Worm (Caenorhabditis elegans) whole organism, midembryonic: Measurements from ENCODE around the gene C08H9.18.

ENCODE experiments used
- T22C8.4 ChIP-seq: fragments of 200-800 bp; sonication (Bioruptor generic); IDR thresholded peaks from 2 replicates; pipeline ENCODE4 v1.3.6; 2022; ENCODE audit warnings: missing genetic modification characterization, missing compliant biosample characterization
- cog-1 ChIP-seq: sonication (generic microtip); optimal IDR thresholded peaks from 2 replicates; lab custom pipeline; 2016; ENCODE audit warnings: missing genetic modification characterization, missing compliant biosample characterization
- flt-1 ChIP-seq: fragments of 200-800 bp; sonication (Bioruptor generic); IDR thresholded peaks from 2 replicates; pipeline ENCODE4 v1.3.6; 2022; ENCODE audit warnings: missing genetic modification characterization, missing compliant biosample characterization
- klf-2 ChIP-seq: fragments of 200-800 bp; sonication (Bioruptor generic); conservative IDR thresholded peaks from 2 replicates; pipeline ENCODE4 v1.3.6; 2022; ENCODE audit warnings: missing genetic modification reagents, missing genetic modification characterization, missing compliant biosample characterization
- med-1 ChIP-seq: sonication (generic microtip); optimal IDR thresholded peaks from 2 replicates; lab custom pipeline; 2017; ENCODE audit warnings: missing genetic modification characterization, mild to moderate bottlenecking, missing compliant biosample characterization, antibody characterized with exemption, missing genetic modification reagents; ENCODE audit not compliant: insufficient read depth
- tab-1 ChIP-seq: fragments of 200-800 bp; sonication (Bioruptor generic); IDR thresholded peaks from 2 replicates; pipeline ENCODE4 v1.3.6; 2022; ENCODE audit warnings: missing genetic modification characterization, missing compliant biosample characterization
- ztf-23 ChIP-seq: fragments of 200-800 bp; sonication (Bioruptor generic); IDR thresholded peaks from 2 replicates; pipeline ENCODE4 v1.3.6; 2022; ENCODE audit warnings: missing genetic modification reagents, missing genetic modification characterization, missing compliant biosample characterization
- ztf-29 ChIP-seq: fragments of 200-800 bp; sonication (Bioruptor generic); IDR thresholded peaks from 2 replicates; pipeline ENCODE4 v1.3.6; 2022; ENCODE audit warnings: missing genetic modification reagents, missing genetic modification characterization, missing compliant biosample characterization

DNA sequence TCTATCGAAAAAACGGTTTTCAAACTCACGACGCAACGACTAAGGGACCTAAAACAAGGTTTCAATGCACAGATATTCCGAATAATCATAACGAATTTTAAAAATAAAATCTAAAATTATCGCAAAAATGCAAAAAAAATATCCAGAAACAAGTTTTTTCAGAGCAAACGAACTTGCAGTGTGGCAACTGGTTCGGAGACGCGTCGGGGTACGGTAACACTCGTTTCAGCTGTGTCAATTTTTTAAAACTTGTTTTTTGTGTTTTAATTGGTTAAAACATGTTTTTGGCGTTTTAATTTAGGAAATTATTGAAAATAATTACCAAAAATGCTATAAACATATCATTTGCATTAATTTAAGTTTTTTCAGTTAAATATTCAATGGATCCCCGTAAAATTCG, 30.4 kb upstream of the C08H9.18 start, which contains the start of gene C08H9.16:
- TF ChIP-seq tab-1 (GFP tag; lab: Robert Waterston, UW) (no peak), ztf-23 (GFP tag; lab: Robert Waterston, UW) (no peak), cog-1 (tag; lab: Kevin White, UChicago) (no peak), ztf-29 (GFP tag; lab: Robert Waterston, UW) (no peak), flt-1 (GFP tag; lab: Robert Waterston, UW) (no peak), T22C8.4 (GFP tag; lab: Robert Waterston, UW) (no peak), klf-2 (no peak), med-1 (no peak)
